Worm (Caenorhabditis elegans): ENCODE measurements around the gene Y66D12A.21.
A peak's percentile ranks its signal among the peaks of the same experiment; 100 is the strongest.

Gene Y66D12A.21

ce11 chrIII:11524073-11524472, 19.0 kb upstream of the Y66D12A.21 start:
- TF ChIP-seq hpl-2 (GFP tag; optimal IDR thresholded peaks at IDR 0.05) (no peak), nhr-237 (tag; optimal IDR thresholded peaks at IDR 0.05) (no peak), lin-14 (GFP tag; optimal IDR thresholded peaks at IDR 0.05) (no peak), unc-86 (tag; optimal IDR thresholded peaks at IDR 0.05) (no peak), tlp-1 (tag; optimal IDR thresholded peaks at IDR 0.05) (no peak), sup-37 (GFP tag; optimal IDR thresholded peaks at IDR 0.05) (no peak), unc-130 (tag; optimal IDR thresholded peaks at IDR 0.05) (no peak), hlh-4 (tag; optimal IDR thresholded peaks at IDR 0.05) (no peak), skn-1 (tag; optimal IDR thresholded peaks at IDR 0.05) (no peak), zip-4 (GFP tag; optimal IDR thresholded peaks at IDR 0.05) (no peak), mab-9 (GFP tag; IDR thresholded peaks at IDR 0.05) (no peak), snpc-4 (tag; optimal IDR thresholded peaks at IDR 0.05) (no peak), C34B4.2 (tag; optimal IDR thresholded peaks at IDR 0.05) (no peak), pqm-1 (tag; optimal IDR thresholded peaks at IDR 0.05) (no peak), nhr-71 (tag; optimal IDR thresholded peaks at IDR 0.05) (no peak), aha-1 (tag; optimal IDR thresholded peaks at IDR 0.05) (no peak), nhr-84 (tag; optimal IDR thresholded peaks at IDR 0.05) (no peak), lir-3 (tag; optimal IDR thresholded peaks at IDR 0.05; ENCODE audit: poor library complexity) (no peak)

ce11 chrIII:11523504-11524025, 18.5 kb upstream of the Y66D12A.21 start, which contains the start of the genes Y66D12A.16 and such-1:
Gene Y66D12A.16 (plus strand): TSS chrIII:11523554.
Gene such-1 (minus strand): TSS chrIII:11523759.
- TF ChIP-seq dpl-1 (GFP tag; optimal IDR thresholded peaks at IDR 0.05) (peak; percentile 21 to 47 (median 43)), fos-1 (tag; optimal IDR thresholded peaks at IDR 0.05) (no peak)

DNA sequence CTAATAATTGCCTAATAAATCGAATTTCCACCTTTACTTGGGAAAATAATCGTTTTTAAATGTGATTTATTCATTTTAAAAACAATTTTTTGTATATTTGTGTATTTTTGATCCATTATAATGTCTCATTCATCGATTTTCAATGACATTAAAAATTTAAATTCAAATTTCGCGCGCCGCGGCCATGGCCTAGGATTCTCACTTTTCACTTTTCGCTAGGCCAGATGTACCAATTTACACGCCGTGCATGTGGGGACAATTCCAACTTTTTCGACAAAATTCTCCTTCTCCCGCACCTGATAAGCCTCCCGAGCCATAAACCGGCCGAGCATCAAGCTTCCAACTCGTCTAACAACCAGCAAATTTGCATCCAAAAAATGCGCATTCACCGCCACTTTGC, 10.1 kb upstream of the Y66D12A.21 start:
- TF ChIP-seq efl-1 (optimal IDR thresholded peaks at IDR 0.05) (peak in 1 of 2 experiments; percentile 66), efl-1 (GFP tag; optimal IDR thresholded peaks at IDR 0.05 in 1 of 2) (peak; percentile 24 to 73), dpl-1 (GFP tag; optimal IDR thresholded peaks at IDR 0.05) (peak in 1 of 3 experiments; percentile 12)

DNA sequence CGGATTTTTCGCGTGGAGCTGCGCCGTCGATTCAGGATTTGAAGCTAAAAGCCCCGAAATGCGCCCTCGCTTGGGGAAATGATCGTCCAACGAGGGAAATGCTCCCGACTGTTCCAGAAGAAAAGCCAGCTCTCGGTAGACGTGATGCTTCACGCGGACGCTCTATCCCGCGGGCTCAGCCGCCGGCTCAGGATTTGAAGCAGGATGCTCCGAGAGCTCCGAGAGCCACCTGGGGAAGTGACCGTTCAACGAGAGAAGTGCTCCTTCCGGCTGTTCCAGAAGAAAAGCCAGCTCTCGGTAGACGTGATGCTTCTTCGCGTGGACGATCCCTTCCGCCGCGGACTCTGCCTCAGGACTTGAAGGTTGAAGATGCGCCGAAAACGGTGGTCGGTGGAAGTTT, 5.7 kb upstream of the Y66D12A.21 start:
- TF ChIP-seq ceh-8 (GFP tag; optimal IDR thresholded peaks at IDR 0.05) (peak; percentile 19), ceh-88 (GFP tag; IDR thresholded peaks at IDR 0.05) (no peak), efl-1 (optimal IDR thresholded peaks at IDR 0.05) (no peak), efl-1 (GFP tag; optimal IDR thresholded peaks at IDR 0.05 in 1 of 2) (peak in 1 of 2 experiments; percentile 57), zag-1 (tag; optimal IDR thresholded peaks at IDR 0.05) (no peak)

DNA sequence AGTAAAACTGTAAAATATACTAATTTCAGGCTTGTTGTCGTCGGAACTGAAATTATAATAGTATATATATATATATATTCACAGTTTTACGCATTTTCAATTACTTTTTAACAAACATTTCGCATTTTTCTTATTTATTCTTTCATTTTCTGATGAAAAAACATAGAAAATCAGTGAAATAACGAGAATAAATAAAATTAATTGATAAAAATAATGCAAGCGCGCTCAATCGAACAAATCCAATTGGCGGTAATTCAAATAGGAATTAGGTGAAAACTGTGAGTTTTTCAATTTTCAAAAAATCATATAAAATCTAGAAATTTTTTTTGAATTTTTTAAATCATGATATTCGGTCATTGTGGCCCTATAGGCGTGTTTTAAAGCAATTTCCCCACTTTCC, 5.0 kb upstream of the Y66D12A.21 start:
- TF ChIP-seq dpl-1 (GFP tag; optimal IDR thresholded peaks at IDR 0.05) = peak in 1 of 3 experiments; percentile 26
- TF ChIP-seq pqm-1 (tag; optimal IDR thresholded peaks at IDR 0.05) = no peak
- TF ChIP-seq tlp-1 (tag; optimal IDR thresholded peaks at IDR 0.05) = no peak
- peak in 1 of 2 experiments; percentile 32 for TF ChIP-seq efl-1 (optimal IDR thresholded peaks at IDR 0.05)
- peak; percentile 10 to 92 for TF ChIP-seq efl-1 (GFP tag; optimal IDR thresholded peaks at IDR 0.05 in 1 of 2)
- TF ChIP-seq pax-3 (tag; optimal IDR thresholded peaks at IDR 0.05) = no peak
- TF ChIP-seq lin-13 (GFP tag; optimal IDR thresholded peaks at IDR 0.05) = no peak
- no peak for TF ChIP-seq ceh-82 (tag; optimal IDR thresholded peaks at IDR 0.05)

DNA sequence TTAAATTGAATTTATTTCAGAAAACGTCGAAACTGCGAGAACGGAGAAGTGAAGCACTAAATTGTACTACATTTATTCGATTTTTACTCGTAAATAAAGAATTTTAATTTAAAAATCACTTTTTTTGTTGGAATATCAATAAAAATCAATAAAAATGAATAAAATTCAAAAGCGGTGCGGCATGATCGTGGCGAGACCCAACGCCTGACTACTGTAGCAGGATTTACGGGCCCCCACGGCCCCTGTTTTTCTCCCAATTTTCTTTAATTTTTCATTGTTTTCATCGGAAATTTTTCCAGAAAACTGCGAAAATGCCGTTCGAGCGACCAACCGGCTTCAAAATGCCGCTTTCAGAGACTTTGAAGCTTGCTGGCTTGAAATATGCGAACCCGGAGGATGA, 3.7 kb upstream of the Y66D12A.21 start, which contains the start of gene Y66D12A.19:
Y66D12A.19 (plus strand) TSS at position 266 of the 400 bp plus-strand sequence.
- no peak for TF ChIP-seq ztf-4 (tag; optimal IDR thresholded peaks at IDR 0.05)
- no peak for TF ChIP-seq fos-1 (tag; optimal IDR thresholded peaks at IDR 0.05)
- TF ChIP-seq lir-3 (tag; optimal IDR thresholded peaks at IDR 0.05; ENCODE audit: poor library complexity) = no peak
- TF ChIP-seq dsc-1 (tag; optimal IDR thresholded peaks at IDR 0.05) = no peak
- no peak for TF ChIP-seq blmp-1 (tag; optimal IDR thresholded peaks at IDR 0.05)
- TF ChIP-seq nhr-12 (tag; optimal IDR thresholded peaks at IDR 0.05) = no peak
- no peak for TF ChIP-seq elt-2 (tag; optimal IDR thresholded peaks at IDR 0.05)
- no peak for TF ChIP-seq nhr-19 (GFP tag; conservative IDR thresholded peaks at IDR 0.05)
- TF ChIP-seq mab-9 (GFP tag; IDR thresholded peaks at IDR 0.05) = no peak
- no peak for TF ChIP-seq aly-2 (tag; optimal IDR thresholded peaks at IDR 0.05)
- no peak for TF ChIP-seq dpl-1 (GFP tag; optimal IDR thresholded peaks at IDR 0.05)
- TF ChIP-seq nhr-77 (tag; optimal IDR thresholded peaks at IDR 0.05) = no peak
- no peak for TF ChIP-seq lin-39 (tag; optimal IDR thresholded peaks at IDR 0.05)
- no peak for TF ChIP-seq zag-1 (tag; optimal IDR thresholded peaks at IDR 0.05)
- no peak for TF ChIP-seq snpc-4 (tag; optimal IDR thresholded peaks at IDR 0.05)
- TF ChIP-seq nhr-85 (tag) = no peak
- TF ChIP-seq fkh-8 (tag; optimal IDR thresholded peaks at IDR 0.05) = no peak
- TF ChIP-seq ama-1 (optimal IDR thresholded peaks at IDR 0.05) = no peak

Data from whole organism, L1 larva.